Worm (Caenorhabditis elegans): ENCODE data around the gene sft-1.
A peak's percentile ranks its signal among the peaks of the same experiment; 100 is the strongest.

- TF ChIP-seq nhr-76 (tag; optimal IDR thresholded peaks at IDR 0.05), result no peak
- TF ChIP-seq nhr-237 (tag; optimal IDR thresholded peaks at IDR 0.05), result no peak
- TF ChIP-seq lin-39 (tag; optimal IDR thresholded peaks at IDR 0.05), result no peak
- peak; percentile 42 for TF ChIP-seq xbp-1 (tag; optimal IDR thresholded peaks at IDR 0.05)
- TF ChIP-seq lir-3 (tag; optimal IDR thresholded peaks at IDR 0.05; ENCODE audit: poor library complexity), result no peak
- TF ChIP-seq ztf-11 (tag; optimal IDR thresholded peaks at IDR 0.05), result peak in 1 of 2 experiments; percentile 15
- TF ChIP-seq snu-23 (GFP tag; optimal IDR thresholded peaks at IDR 0.05), result peak; percentile 80
Measured at ce11 chrIII:3037346-3037745, 49.1 kb upstream of the sft-1 start.

Data from whole organism, L1 larva.